Fruit fly (Drosophila melanogaster) whole organism, embryonic: ENCODE results near the gene CG17105.

Experiments
- Ada2b ChIP-seq: fragments of 200-800 bp; sonication (Bioruptor generic); IDR thresholded peaks from 2 replicates; pipeline ENCODE4 v1.3.6; 2022; ENCODE audit warnings: missing biosample characterization, missing genetic modification characterization
- Bgb ChIP-seq: fragments of 200-800 bp; sonication (Bioruptor generic); IDR thresholded peaks from 2 replicates; pipeline ENCODE4 v1.3.6; 2022; ENCODE audit warnings: missing biosample characterization, missing genetic modification characterization; ENCODE audit not compliant: partially characterized antibody
- CG10321 ChIP-seq: fragments of 200-800 bp; sonication (Bioruptor generic); IDR thresholded peaks from 2 replicates; pipeline ENCODE4 v1.3.6; 2022; ENCODE audit warnings: missing biosample characterization, missing genetic modification characterization
- CG11247 ChIP-seq: fragments of 200-800 bp; sonication (Bioruptor generic); IDR thresholded peaks from 2 replicates; pipeline ENCODE4 v1.3.6; 2022; ENCODE audit warnings: missing biosample characterization, missing genetic modification characterization
- CG11695 ChIP-seq: fragments of 200-800 bp; sonication (Bioruptor generic); IDR thresholded peaks from 3 replicates; pipeline ENCODE4 v1.3.6; 2022; ENCODE audit warnings: missing biosample characterization, missing genetic modification characterization
- CG12219 ChIP-seq: fragments of 200-800 bp; sonication (Bioruptor generic); optimal IDR thresholded peaks from 3 replicates; lab custom pipeline; 2018; ENCODE audit warnings: missing biosample characterization, mild to moderate bottlenecking, missing genetic modification characterization
- CG13287 ChIP-seq: fragments of 200-800 bp; sonication (Bioruptor generic); IDR thresholded peaks from 2 replicates; pipeline ENCODE4 v1.3.6; 2022; ENCODE audit warnings: missing biosample characterization, missing genetic modification characterization; ENCODE audit not compliant: partially characterized antibody
- CG14860 ChIP-seq: fragments of 200-800 bp; sonication (Bioruptor generic); IDR thresholded peaks from 3 replicates; pipeline ENCODE4 v1.3.6; 2022; ENCODE audit warnings: missing biosample characterization, missing genetic modification characterization; ENCODE audit not compliant: partially characterized antibody
- CG17186 ChIP-seq: fragments of 200-800 bp; sonication (Bioruptor generic); optimal IDR thresholded peaks from 3 replicates; lab custom pipeline; 2017; ENCODE audit warnings: missing biosample characterization, missing genetic modification reagents, missing genetic modification characterization
- CG17328 ChIP-seq: fragments of 200-800 bp; sonication (Bioruptor generic); IDR thresholded peaks from 2 replicates; pipeline ENCODE4 v1.3.6; 2022; ENCODE audit warnings: missing biosample characterization, missing genetic modification characterization
- CG18619 ChIP-seq: fragments of 200-800 bp; sonication (Bioruptor generic); optimal IDR thresholded peaks from 3 replicates; lab custom pipeline; 2017; ENCODE audit warnings: missing biosample characterization, mild to moderate bottlenecking, missing genetic modification characterization
- CG2116 ChIP-seq: fragments of 200-800 bp; sonication (Bioruptor generic); optimal IDR thresholded peaks from 3 replicates; lab custom pipeline; 2018; ENCODE audit warnings: missing biosample characterization, mild to moderate bottlenecking, missing genetic modification characterization
- CG30431 ChIP-seq: fragments of 200-800 bp; sonication (Bioruptor generic); optimal IDR thresholded peaks from 2 replicates; lab custom pipeline; 2017; ENCODE audit warnings: missing biosample characterization, missing genetic modification characterization
- CG34224 ChIP-seq: fragments of 200-800 bp; sonication (Bioruptor generic); IDR thresholded peaks from 3 replicates; pipeline ENCODE4 v1.3.6; 2022; ENCODE audit warnings: missing biosample characterization, missing genetic modification characterization; ENCODE audit not compliant: partially characterized antibody
- CG4854 ChIP-seq: fragments of 200-800 bp; sonication (Bioruptor generic); optimal IDR thresholded peaks from 2 replicates; lab custom pipeline; 2016; ENCODE audit warnings: missing biosample characterization, missing genetic modification characterization, inconsistent platforms
- CG7745 ChIP-seq: fragments of 200-800 bp; sonication (Bioruptor generic); optimal IDR thresholded peaks from 2 replicates; lab custom pipeline; 2018; ENCODE audit warnings: missing biosample characterization, mild to moderate bottlenecking, missing genetic modification characterization, moderate library complexity
- CG8281 ChIP-seq: fragments of 200-800 bp; sonication (Bioruptor generic); optimal IDR thresholded peaks from 2 replicates; lab custom pipeline; 2018; ENCODE audit warnings: missing biosample characterization, mild to moderate bottlenecking, missing genetic modification characterization, moderate library complexity
- CrebB ChIP-seq: fragments of 200-800 bp; sonication (Bioruptor generic); optimal IDR thresholded peaks from 3 replicates; lab custom pipeline; 2018; ENCODE audit warnings: missing biosample characterization, mild to moderate bottlenecking, missing genetic modification characterization
- Fer1 ChIP-seq: fragments of 200-800 bp; sonication (Bioruptor generic); optimal IDR thresholded peaks from 2 replicates; lab custom pipeline; 2017; ENCODE audit warnings: missing biosample characterization, mild to moderate bottlenecking, missing genetic modification characterization
- Fer3 ChIP-seq: fragments of 200-800 bp; sonication (Bioruptor generic); optimal IDR thresholded peaks from 2 replicates; lab custom pipeline; 2018; ENCODE audit warnings: missing biosample characterization, mild to moderate bottlenecking, missing genetic modification characterization, moderate library complexity
- H2.0 ChIP-seq: fragments of 200-800 bp; sonication (Bioruptor generic); IDR thresholded peaks from 2 replicates; pipeline ENCODE4 v1.3.6; 2022; ENCODE audit warnings: missing biosample characterization, missing genetic modification characterization
- Hr51 ChIP-seq, 2 experiments: fragments of 200-800 bp; sonication (Bioruptor generic); optimal IDR thresholded peaks; 2 replicates in 1 of 2; 3 replicates in 1 of 2; lab custom pipeline; 2016 to 2018; ENCODE audit warnings: missing biosample characterization in 2 of 2, missing genetic modification characterization in 2 of 2, mild to moderate bottlenecking in 1 of 2, moderate library complexity in 1 of 2
- Kr ChIP-seq: fragments of 200-800 bp; sonication (Bioruptor generic); optimal IDR thresholded peaks from 2 replicates; lab custom pipeline; 2017; ENCODE audit warnings: missing biosample characterization, mild to moderate bottlenecking, missing genetic modification characterization
- Mad ChIP-seq: fragments of 200-800 bp; sonication (Bioruptor generic); optimal IDR thresholded peaks from 2 replicates; lab custom pipeline; 2016; ENCODE audit warnings: missing biosample characterization, missing genetic modification characterization
- Med ChIP-seq: fragments of 200-800 bp; sonication (Bioruptor generic); peaks from one replicate; lab custom pipeline; 2016; ENCODE audit warnings: missing biosample characterization, missing genetic modification characterization, mild to moderate bottlenecking, inconsistent platforms, moderate library complexity
- Neu2 ChIP-seq: fragments of 200-800 bp; sonication (Bioruptor generic); optimal IDR thresholded peaks from 3 replicates; lab custom pipeline; 2016; ENCODE audit warnings: missing biosample characterization, missing genetic modification characterization, borderline replicate concordance
- Oli ChIP-seq: fragments of 200-800 bp; sonication (Bioruptor generic); optimal IDR thresholded peaks from 2 replicates; lab custom pipeline; 2018; ENCODE audit warnings: missing biosample characterization, mild to moderate bottlenecking, missing genetic modification characterization, moderate library complexity
- Tbp ChIP-seq: fragments of >200 bp; optimal IDR thresholded peaks from 2 replicates; lab custom pipeline; 2018; ENCODE audit warnings: missing biosample characterization, missing genetic modification characterization
- Xrp1 ChIP-seq: fragments of 200-800 bp; sonication (Bioruptor generic); IDR thresholded peaks from 2 replicates; pipeline ENCODE4 v1.3.6; 2022; ENCODE audit warnings: missing biosample characterization, missing genetic modification characterization
- caup ChIP-seq: fragments of 200-800 bp; sonication (Bioruptor generic); optimal IDR thresholded peaks from 3 replicates; lab custom pipeline; 2017; ENCODE audit warnings: missing biosample characterization, mild to moderate bottlenecking, missing genetic modification characterization, moderate library complexity; ENCODE audit not compliant: severe bottlenecking
- chinmo ChIP-seq: fragments of 200-800 bp; sonication (Bioruptor generic); IDR thresholded peaks from 4 replicates; pipeline ENCODE4 v1.3.6; 2022; ENCODE audit warnings: missing biosample characterization, missing genetic modification characterization; ENCODE audit not compliant: partially characterized antibody
- dan ChIP-seq: fragments of 200-800 bp; sonication (Bioruptor generic); IDR thresholded peaks from 2 replicates; pipeline ENCODE4 v1.3.6; 2022; ENCODE audit warnings: missing biosample characterization, missing genetic modification characterization
- emc ChIP-seq: fragments of 200-800 bp; sonication (Bioruptor generic); optimal IDR thresholded peaks from 2 replicates; lab custom pipeline; 2016; ENCODE audit warnings: missing biosample characterization, missing genetic modification characterization
- esg ChIP-seq: fragments of 200-800 bp; sonication (Bioruptor generic); conservative IDR thresholded peaks from 2 replicates; pipeline ENCODE4 v1.3.6; 2022; ENCODE audit warnings: missing biosample characterization, missing genetic modification characterization
- ewg ChIP-seq: fragments of 200-800 bp; sonication (Bioruptor generic); optimal IDR thresholded peaks from 3 replicates; lab custom pipeline; 2017; ENCODE audit warnings: mild to moderate bottlenecking, missing biosample characterization, missing genetic modification reagents, missing genetic modification characterization
- ftz-f1 ChIP-seq: fragments of 200-800 bp; sonication (Bioruptor generic); optimal IDR thresholded peaks from 2 replicates; lab custom pipeline; 2016; ENCODE audit warnings: missing biosample characterization, missing genetic modification characterization
- gsb-n ChIP-seq: fragments of 200-800 bp; sonication (Bioruptor generic); optimal IDR thresholded peaks from 3 replicates; lab custom pipeline; 2018; ENCODE audit warnings: missing biosample characterization, mild to moderate bottlenecking, missing genetic modification characterization
- kni ChIP-seq: fragments of 200-800 bp; sonication (Bioruptor generic); optimal IDR thresholded peaks from 3 replicates; lab custom pipeline; 2017; ENCODE audit warnings: mild to moderate bottlenecking, missing biosample characterization, missing genetic modification reagents, missing genetic modification characterization
- lbe ChIP-seq: fragments of 200-800 bp; sonication (Bioruptor generic); optimal IDR thresholded peaks from 2 replicates; lab custom pipeline; 2016; ENCODE audit warnings: missing biosample characterization, mild to moderate bottlenecking, missing genetic modification characterization
- lola ChIP-seq, 3 experiments: fragments of >200 bp in 2 of 3; fragments of 200-800 bp in 1 of 3; sonication (Bioruptor generic) in 1 of 3; optimal IDR thresholded peaks; 2 replicates each; lab custom pipeline; 2017 to 2019; ENCODE audit warnings: missing biosample characterization in 3 of 3, missing genetic modification characterization in 3 of 3, mild to moderate bottlenecking in 1 of 3, moderate library complexity in 1 of 3
- lov ChIP-seq, 2 experiments: fragments of 200-800 bp in 1 of 2; fragments of >200 bp in 1 of 2; sonication (Bioruptor generic) in 1 of 2; IDR thresholded peaks in 1 of 2; optimal IDR thresholded peaks in 1 of 2; 2 replicates in 1 of 2; 3 replicates in 1 of 2; pipeline versions ENCODE4 v1.3.6 to Lab custom; 2017 to 2022; ENCODE audit warnings: missing biosample characterization in 1 of 2, missing genetic modification characterization in 1 of 2
- mam ChIP-seq: fragments of 200-800 bp; sonication (Bioruptor generic); optimal IDR thresholded peaks from 3 replicates; lab custom pipeline; 2016; ENCODE audit warnings: missing biosample characterization, missing genetic modification characterization
- nmo ChIP-seq: fragments of 200-800 bp; sonication (Bioruptor generic); optimal IDR thresholded peaks from 2 replicates; lab custom pipeline; 2018; ENCODE audit warnings: missing biosample characterization, mild to moderate bottlenecking, missing genetic modification characterization, moderate library complexity
- onecut ChIP-seq: fragments of 200-800 bp; sonication (Bioruptor generic); IDR thresholded peaks from 2 replicates; pipeline ENCODE4 v1.3.6; 2022; ENCODE audit warnings: missing biosample characterization, missing genetic modification characterization
- pum ChIP-seq: fragments of 200-800 bp; sonication (Bioruptor generic); optimal IDR thresholded peaks from 2 replicates; lab custom pipeline; 2016; ENCODE audit warnings: missing biosample characterization, missing genetic modification characterization
- tgo ChIP-seq: fragments of 200-800 bp; sonication (Bioruptor generic); IDR thresholded peaks from 3 replicates; pipeline ENCODE4 v1.3.6; 2022; ENCODE audit warnings: missing biosample characterization, missing genetic modification characterization
- tna ChIP-seq: fragments of 200-800 bp; sonication (Bioruptor generic); IDR thresholded peaks from 2 replicates; pipeline ENCODE4 v1.3.6; 2022; ENCODE audit warnings: missing biosample characterization, missing genetic modification characterization; ENCODE audit not compliant: partially characterized antibody
- ttk ChIP-seq: fragments of 200-800 bp; sonication (Bioruptor generic); IDR thresholded peaks from 2 replicates; pipeline ENCODE4 v2.1.2; 2022; ENCODE audit warnings: missing biosample characterization, missing genetic modification characterization
- wdn ChIP-seq: fragments of 200-800 bp; sonication (Bioruptor generic); IDR thresholded peaks from 2 replicates; pipeline ENCODE4 v1.3.6; 2022; ENCODE audit warnings: missing biosample characterization, missing genetic modification characterization

CG17105 gene

DNA sequence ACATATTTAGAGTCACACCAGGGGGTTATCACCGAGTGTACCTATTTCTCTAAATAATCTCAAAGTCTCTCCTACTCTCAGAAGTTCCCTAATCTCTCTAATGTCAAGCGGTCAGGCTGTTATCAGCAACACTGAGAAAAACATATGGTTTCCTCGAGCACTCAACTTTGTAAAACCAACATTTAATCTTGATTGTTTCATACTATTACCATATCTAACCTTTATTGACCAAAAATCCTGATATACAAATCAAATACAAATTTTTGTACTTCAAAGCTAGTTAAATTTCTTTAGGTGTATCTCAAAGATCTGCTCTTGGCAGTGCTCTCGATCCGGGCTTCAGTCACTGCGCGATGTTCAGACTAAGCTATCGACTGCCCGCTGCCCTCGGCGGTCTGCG lies 22.5 kb downstream of the CG17105 start, which contains the start of gene CG6415 (continued):
- TF ChIP-seq lov (optimal IDR thresholded peaks at IDR 0.05; lab: Kevin White, UChicago) (no peak), lov (GFP tag; IDR thresholded peaks at IDR 0.05; lab: Robert Waterston, UW) (no peak), CG7745 (tag; lab: Kevin White, UChicago) (no peak), CrebB (peak; percentile 42), lbe (GFP tag; lab: Kevin White, UChicago) (peak; percentile 47), dan (GFP tag; lab: Robert Waterston, UW) (no peak), Tbp (GFP tag; lab: Kevin White, UChicago) (no peak), Fer3 (tag; lab: Kevin White, UChicago) (peak; percentile 75), ttk (GFP tag; lab: Robert Waterston, UW) (peak; percentile 74), CG17186 (no peak), esg (GFP tag; lab: Robert Waterston, UW) (peak; percentile 46; the same call in 1 of the 2 replicates), CG8281 (tag; lab: Kevin White, UChicago) (peak; percentile 58), kni (GFP tag; lab: Kevin White, UChicago) (no peak), chinmo (no peak), lola (GFP tag; optimal IDR thresholded peaks at IDR 0.05; lab: Kevin White, UChicago) (peak in 1 of 3 experiments; percentile 70), tna (GFP tag; lab: Robert Waterston, UW) (no peak), Ada2b (GFP tag; lab: Robert Waterston, UW) (peak; percentile 46; the same call in 1 of the 2 replicates), CG13287 (no peak), emc (GFP tag; lab: Kevin White, UChicago) (no peak), ftz-f1 (GFP tag; lab: Kevin White, UChicago) (no peak), CG34224 (no peak), Neu2 (GFP tag; lab: Kevin White, UChicago) (peak; percentile 5), mam (GFP tag; lab: Kevin White, UChicago) (peak; percentile 81), ewg (peak; percentile 38), Med (GFP tag; lab: Kevin White, UChicago) (peak; percentile 95), Hr51 (GFP tag; optimal IDR thresholded peaks at IDR 0.05; lab: Kevin White, UChicago) (peak in 1 of 2 experiments; percentile 63), CG11247 (peak; percentile 70), CG18619 (GFP tag; lab: Kevin White, UChicago) (peak; percentile 50), CG11695 (GFP tag; lab: Robert Waterston, UW) (peak; percentile 81; the same call in 2 of the 3 replicates), H2.0 (peak; percentile 77), gsb-n (tag; lab: Kevin White, UChicago) (peak; percentile 70), Oli (tag; lab: Kevin White, UChicago) (peak; percentile 78), Xrp1 (GFP tag; lab: Robert Waterston, UW) (peak; percentile 86), Kr (GFP tag; lab: Kevin White, UChicago) (no peak), caup (peak; percentile 57), tgo (GFP tag; lab: Robert Waterston, UW) (peak; percentile 71), wdn (GFP tag; lab: Robert Waterston, UW) (peak; percentile 36; the same call in 1 of the 2 replicates), pum (GFP tag; lab: Kevin White, UChicago) (peak; percentile 44), Fer1 (GFP tag; lab: Kevin White, UChicago) (no peak), Mad (GFP tag; lab: Kevin White, UChicago) (peak; percentile 33), CG14860 (no peak), CG12219 (peak; percentile 64), CG4854 (peak; percentile 20), onecut (GFP tag; lab: Robert Waterston, UW) (peak; percentile 45; the same call in 1 of the 2 replicates), nmo (GFP tag; lab: Kevin White, UChicago) (peak; percentile 81), CG10321 (0 out of 2 replicates have a peak, but pooled peaks have one; percentile 17), CG2116 (GFP tag; lab: Kevin White, UChicago) (peak; percentile 12), Bgb (GFP tag; lab: Robert Waterston, UW) (no peak), CG30431 (GFP tag; lab: Kevin White, UChicago) (peak; percentile 54), CG17328 (GFP tag; lab: Robert Waterston, UW) (peak; percentile 75)
